Fruit fly (Drosophila melanogaster): ENCODE measurements around the gene Nepl3.

DNA sequence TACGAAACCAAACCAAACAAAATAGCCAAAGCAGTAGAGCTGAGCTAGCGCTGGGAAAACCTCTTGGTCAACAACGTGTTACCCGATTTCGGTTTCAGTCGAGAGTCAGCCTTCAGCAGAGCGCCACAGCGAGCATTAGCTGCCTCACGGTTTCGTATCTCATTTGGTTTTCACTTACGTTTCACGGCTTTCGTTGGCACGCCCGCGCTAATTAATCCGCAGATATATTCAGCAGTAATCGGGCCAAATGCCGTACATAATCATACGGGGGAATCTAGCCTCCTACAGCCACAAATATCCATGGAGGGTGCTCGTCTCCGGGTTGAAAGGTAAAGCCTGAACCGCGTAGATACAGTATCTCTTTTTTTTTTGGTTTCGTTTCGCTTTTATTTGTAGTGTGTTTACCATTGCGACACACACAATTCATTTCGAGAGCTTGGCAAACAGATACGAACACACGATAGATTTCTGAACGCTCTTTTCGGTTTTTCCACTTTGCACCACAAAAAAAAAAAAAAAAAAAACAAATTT is 13.6 kb downstream of the Nepl3 start, which contains the start of gene CG31650:
- TF ChIP-seq ttk (optimal IDR thresholded peaks at IDR 0.05) (no peak), insv (optimal IDR thresholded peaks at IDR 0.05) (no peak), h (optimal IDR thresholded peaks at IDR 0.05) (no peak), Myc (optimal IDR thresholded peaks at IDR 0.05) (no peak), psq (optimal IDR thresholded peaks at IDR 0.05) (no peak)
